Worm (Caenorhabditis elegans) whole organism, L2 larva: ENCODE measurements around the gene msp-19.

ENCODE experiments used
- alr-1 ChIP-seq: fragments of 150-350 bp; optimal IDR thresholded peaks from 2 replicates; lab custom pipeline; 2014; ENCODE audit warnings: missing biosample characterization, missing genetic modification characterization
- elt-1 ChIP-seq: fragments of 150-350 bp; optimal IDR thresholded peaks from 2 replicates; lab custom pipeline; 2014; ENCODE audit warnings: missing biosample characterization, missing genetic modification characterization
- peb-1 ChIP-seq: fragments of 150-350 bp; optimal IDR thresholded peaks from 2 replicates; lab custom pipeline; 2014; ENCODE audit warnings: missing biosample characterization, missing genetic modification characterization
- ztf-4 ChIP-seq: fragments of 150-350 bp; optimal IDR thresholded peaks from 2 replicates; lab custom pipeline; 2014; ENCODE audit warnings: missing biosample characterization, missing genetic modification characterization

ce11 chrIV:5287190-5287589 is 26.8 kb downstream of the msp-19 start:
- TF ChIP-seq alr-1 (no peak), elt-1 (tag; lab: Kevin White, UChicago) (no peak), ztf-4 (tag; lab: Kevin White, UChicago) (no peak), peb-1 (tag; lab: Kevin White, UChicago) (no peak)
